Fruit fly (Drosophila melanogaster) whole organism, prepupa: ENCODE data around the gene CG14210.

ENCODE experiments used
- Blimp-1 ChIP-seq: fragments of 200-800 bp; sonication (Bioruptor generic); optimal IDR thresholded peaks from 3 replicates; lab custom pipeline; 2017; ENCODE audit warnings: missing biosample characterization, missing genetic modification characterization, mild to moderate bottlenecking, moderate library complexity, missing genetic modification reagents
- CG10631 ChIP-seq: fragments of 200-800 bp; sonication (Bioruptor generic); optimal IDR thresholded peaks from 2 replicates; lab custom pipeline; 2016; ENCODE audit warnings: missing biosample characterization, missing genetic modification characterization
- CG11902 ChIP-seq: fragments of 200-800 bp; sonication (Bioruptor generic); optimal IDR thresholded peaks from 3 replicates; lab custom pipeline; 2016; ENCODE audit warnings: missing biosample characterization, missing genetic modification characterization
- CG1621 ChIP-seq: fragments of 200-800 bp; sonication (Bioruptor generic); optimal IDR thresholded peaks from 3 replicates; lab custom pipeline; 2018; ENCODE audit warnings: missing biosample characterization, mild to moderate bottlenecking, missing genetic modification characterization
- CG3032 ChIP-seq: fragments of 200-800 bp; optimal IDR thresholded peaks from 2 replicates; lab custom pipeline; 2019; ENCODE audit warnings: missing biosample characterization, mild to moderate bottlenecking, missing genetic modification characterization, moderate library complexity
- CG31627 ChIP-seq: fragments of 200-800 bp; sonication (Bioruptor generic); optimal IDR thresholded peaks from 3 replicates; lab custom pipeline; 2016; ENCODE audit warnings: missing biosample characterization, missing genetic modification characterization
- CG32006 ChIP-seq: fragments of 200-800 bp; sonication (Bioruptor generic); optimal IDR thresholded peaks from 3 replicates; lab custom pipeline; 2017; ENCODE audit warnings: missing biosample characterization, mild to moderate bottlenecking, missing genetic modification characterization
- CG34406 ChIP-seq: fragments of 200-800 bp; sonication (Bioruptor generic); optimal IDR thresholded peaks from 3 replicates; lab custom pipeline; 2016; ENCODE audit warnings: missing biosample characterization, missing genetic modification characterization
- CG6163 ChIP-seq: fragments of 200-800 bp; sonication (Bioruptor generic); IDR thresholded peaks from 3 replicates; pipeline ENCODE4 v1.3.6; 2022; ENCODE audit warnings: missing biosample characterization, missing genetic modification characterization
- CG6276 ChIP-seq: fragments of 200-800 bp; sonication (Bioruptor generic); optimal IDR thresholded peaks from 2 replicates; lab custom pipeline; 2017; ENCODE audit warnings: missing biosample characterization, mild to moderate bottlenecking, missing genetic modification characterization
- CG6792 ChIP-seq: fragments of 200-800 bp; sonication (Bioruptor generic); optimal IDR thresholded peaks from 3 replicates; lab custom pipeline; 2016; ENCODE audit warnings: missing biosample characterization, missing genetic modification characterization
- CG6854 ChIP-seq: fragments of 200-800 bp; sonication (Bioruptor generic); optimal IDR thresholded peaks from 2 replicates; lab custom pipeline; 2017; ENCODE audit warnings: missing biosample characterization, mild to moderate bottlenecking, missing genetic modification characterization
- CG8319 ChIP-seq: fragments of 200-800 bp; sonication (Bioruptor generic); optimal IDR thresholded peaks from 3 replicates; lab custom pipeline; 2016; ENCODE audit warnings: missing biosample characterization, missing genetic modification characterization
- Eip78C ChIP-seq: fragments of 200-800 bp; sonication (Bioruptor generic); peaks from one replicate; lab custom pipeline; 2016; ENCODE audit warnings: missing biosample characterization, missing genetic modification characterization
- Eip93F ChIP-seq: fragments of 200-800 bp; sonication (Bioruptor generic); optimal IDR thresholded peaks from 2 replicates; lab custom pipeline; 2016; ENCODE audit warnings: missing biosample characterization, mild to moderate bottlenecking, missing genetic modification characterization
- Gug ChIP-seq: fragments of 200-800 bp; sonication (Bioruptor generic); IDR thresholded peaks from 2 replicates; pipeline ENCODE4 v1.3.6; 2022; ENCODE audit warnings: missing biosample characterization, missing genetic modification characterization
- Hr38 ChIP-seq: sonication (Bioruptor generic); optimal IDR thresholded peaks from 2 replicates; lab custom pipeline; 2016; ENCODE audit warnings: missing biosample characterization, missing genetic modification characterization
- Hr4 ChIP-seq: fragments of 200-800 bp; sonication (Bioruptor generic); optimal IDR thresholded peaks from 3 replicates; lab custom pipeline; 2016; ENCODE audit warnings: missing biosample characterization, missing genetic modification characterization
- Met ChIP-seq: fragments of 200-800 bp; sonication (Bioruptor generic); optimal IDR thresholded peaks from 3 replicates; lab custom pipeline; 2016; ENCODE audit warnings: missing biosample characterization, missing genetic modification characterization
- Smox ChIP-seq: fragments of 200-800 bp; sonication (Bioruptor generic); optimal IDR thresholded peaks from 3 replicates; lab custom pipeline; 2016; ENCODE audit warnings: missing biosample characterization, missing genetic modification characterization
- Sox102F ChIP-seq: fragments of 200-800 bp; sonication (Bioruptor generic); optimal IDR thresholded peaks from 2 replicates; lab custom pipeline; 2016; ENCODE audit warnings: missing biosample characterization, mild to moderate bottlenecking, missing genetic modification characterization
- acj6 ChIP-seq: fragments of 200-800 bp; sonication (Bioruptor generic); optimal IDR thresholded peaks from 3 replicates; lab custom pipeline; 2016; ENCODE audit warnings: missing biosample characterization, missing genetic modification characterization
- cyc ChIP-seq: fragments of 200-800 bp; sonication (Bioruptor generic); optimal IDR thresholded peaks from 3 replicates; lab custom pipeline; 2016; ENCODE audit warnings: missing biosample characterization, missing genetic modification characterization
- esn ChIP-seq: fragments of 200-800 bp; sonication (Bioruptor generic); optimal IDR thresholded peaks from 2 replicates; lab custom pipeline; 2016; ENCODE audit warnings: missing biosample characterization, mild to moderate bottlenecking, missing genetic modification characterization, moderate library complexity
- fd59A ChIP-seq: fragments of 200-800 bp; sonication (Bioruptor generic); optimal IDR thresholded peaks from 2 replicates; lab custom pipeline; 2017; ENCODE audit warnings: missing biosample characterization, mild to moderate bottlenecking, missing genetic modification characterization, missing genetic modification reagents
- fd85E ChIP-seq: fragments of 200-800 bp; sonication (Bioruptor generic); optimal IDR thresholded peaks from 3 replicates; lab custom pipeline; 2016; ENCODE audit warnings: missing biosample characterization, missing genetic modification characterization
- fkh ChIP-seq: fragments of 200-800 bp; sonication (Bioruptor generic); optimal IDR thresholded peaks from 3 replicates; lab custom pipeline; 2017; ENCODE audit warnings: missing biosample characterization, mild to moderate bottlenecking, missing genetic modification characterization, moderate library complexity
- lz ChIP-seq: fragments of 200-800 bp; sonication (Bioruptor generic); optimal IDR thresholded peaks from 3 replicates; lab custom pipeline; 2016; ENCODE audit warnings: missing biosample characterization, missing genetic modification characterization
- net ChIP-seq: fragments of 200-800 bp; sonication (Bioruptor generic); optimal IDR thresholded peaks from 3 replicates; lab custom pipeline; 2016; ENCODE audit warnings: missing biosample characterization, missing genetic modification characterization
- pdm3 ChIP-seq: fragments of 200-800 bp; sonication (Bioruptor generic); optimal IDR thresholded peaks from 3 replicates; lab custom pipeline; 2016; ENCODE audit warnings: missing biosample characterization, missing genetic modification characterization
- spab ChIP-seq: fragments of 200-800 bp; sonication (Bioruptor generic); optimal IDR thresholded peaks from 2 replicates; lab custom pipeline; 2017; ENCODE audit warnings: missing biosample characterization, mild to moderate bottlenecking, missing genetic modification characterization, missing genetic modification reagents
- ss ChIP-seq, 2 experiments: fragments of 200-800 bp; sonication (Bioruptor generic); optimal IDR thresholded peaks; 2 replicates in 1 of 2; 3 replicates in 1 of 2; lab custom pipeline; 2017 to 2018; ENCODE audit warnings: mild to moderate bottlenecking in 2 of 2, missing biosample characterization in 2 of 2, missing genetic modification characterization in 2 of 2, moderate library complexity in 1 of 2
- svp ChIP-seq: fragments of 200-800 bp; sonication (Bioruptor generic); peaks from one replicate; lab custom pipeline; 2016; ENCODE audit warnings: missing biosample characterization, missing genetic modification characterization
- vri ChIP-seq: fragments of 200-800 bp; sonication (Bioruptor generic); optimal IDR thresholded peaks from 3 replicates; lab custom pipeline; 2016; ENCODE audit warnings: missing biosample characterization, mild to moderate bottlenecking, missing genetic modification characterization

Gene CG14210

DNA sequence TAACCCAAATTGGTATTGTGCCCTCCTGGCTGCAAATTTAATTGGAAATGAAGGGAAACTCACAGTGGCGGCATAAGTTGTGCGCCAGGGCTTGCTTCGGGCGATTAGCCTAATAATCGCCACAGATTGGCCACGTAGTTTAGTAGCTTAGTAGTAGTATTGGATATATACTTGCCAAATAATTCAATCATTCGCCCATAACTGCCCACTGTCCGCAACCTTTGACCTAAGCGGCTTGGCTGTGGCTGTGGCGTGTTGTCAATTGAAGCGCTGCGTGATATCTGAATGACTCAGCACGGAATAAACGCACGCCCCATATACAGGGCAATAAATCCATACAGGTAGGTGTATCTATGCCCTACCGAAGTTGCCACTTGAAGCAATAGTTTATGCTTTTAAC lies 9.0 kb upstream of the CG14210 start:
- TF ChIP-seq esn (GFP tag; lab: Kevin White, UChicago) (no peak), svp (GFP tag; lab: Kevin White, UChicago) (peak; percentile 77)
- TF ChIP-seq, all 60 proteins: peak for 1

DNA sequence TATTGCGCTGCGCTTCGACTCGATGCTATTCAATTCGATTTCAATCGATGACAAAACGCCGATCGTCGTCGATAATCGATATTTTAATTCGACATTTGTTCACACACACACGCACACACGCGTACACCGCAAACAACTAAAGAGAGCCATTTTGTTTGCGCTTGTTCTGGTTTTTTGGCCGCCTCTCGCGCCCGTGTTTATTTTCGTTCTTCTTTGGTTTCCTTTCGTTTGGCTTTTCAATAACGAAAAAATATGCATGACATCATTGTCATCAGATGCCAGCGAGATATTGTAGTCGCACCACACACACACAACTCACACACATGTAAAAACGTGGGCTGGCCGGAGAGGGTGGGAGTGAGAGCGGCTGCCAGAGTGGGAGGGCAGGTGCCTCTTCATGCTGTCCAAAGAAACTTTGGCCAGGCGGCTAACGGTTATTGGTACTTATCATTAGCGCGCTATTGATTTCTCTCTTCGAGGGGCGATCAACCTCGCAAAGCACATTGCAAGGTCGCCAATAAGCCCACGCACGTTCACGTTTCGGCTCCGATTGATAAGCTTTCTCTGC lies 7.9 kb upstream of the CG14210 start:
- TF ChIP-seq Hr4 (GFP tag; lab: Kevin White, UChicago): no peak
- peak; percentile 18 for TF ChIP-seq Eip78C (GFP tag; lab: Kevin White, UChicago)
- TF ChIP-seq fkh (GFP tag; lab: Kevin White, UChicago): peak; percentile 77
- TF ChIP-seq CG11902: no peak
- no peak for TF ChIP-seq Blimp-1 (GFP tag; lab: Kevin White, UChicago)
- TF ChIP-seq vri: peak; percentile 57
- TF ChIP-seq Hr38: no peak
- no peak for TF ChIP-seq ss (GFP tag; optimal IDR thresholded peaks at IDR 0.05; lab: Kevin White, UChicago)
- TF ChIP-seq CG3032: no peak

DNA sequence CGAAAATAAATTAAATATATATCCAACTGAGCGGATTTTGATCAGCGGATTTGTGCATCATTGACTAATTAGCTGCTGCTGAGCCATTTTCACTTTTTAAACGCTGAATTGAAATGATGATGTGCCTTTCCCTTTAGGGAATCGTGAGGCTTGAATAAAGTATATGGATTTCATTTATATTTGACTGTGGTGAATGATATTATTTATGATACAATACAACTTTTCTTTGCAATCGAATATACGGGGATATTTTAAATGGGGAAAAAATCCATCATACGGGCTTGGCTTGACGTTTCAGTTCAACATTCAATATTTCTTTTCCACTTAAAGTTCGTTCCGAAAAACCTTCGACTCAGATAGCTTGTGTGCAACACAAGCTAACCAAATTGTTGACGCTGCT lies 4.8 kb upstream of the CG14210 start, which contains the start of the genes Shawn and Tyler:
Gene Shawn (plus strand): TSS at position 301 of the 400 bp plus-strand sequence.
Gene Tyler (plus strand): TSS at position 301 of the 400 bp plus-strand sequence.
- TF ChIP-seq vri (no peak), CG6276 (GFP tag; lab: Kevin White, UChicago) (no peak), lz (no peak), CG31627 (no peak), CG10631 (no peak), fd59A (GFP tag; lab: Kevin White, UChicago) (no peak), Blimp-1 (GFP tag; lab: Kevin White, UChicago) (no peak), fd85E (no peak), CG6792 (GFP tag; lab: Kevin White, UChicago) (no peak), Sox102F (no peak), pdm3 (GFP tag; lab: Kevin White, UChicago) (no peak), CG6854 (no peak), Gug (GFP tag; lab: Robert Waterston, UW) (no peak), spab (GFP tag; lab: Kevin White, UChicago) (no peak), Smox (no peak), Eip93F (no peak)

DNA sequence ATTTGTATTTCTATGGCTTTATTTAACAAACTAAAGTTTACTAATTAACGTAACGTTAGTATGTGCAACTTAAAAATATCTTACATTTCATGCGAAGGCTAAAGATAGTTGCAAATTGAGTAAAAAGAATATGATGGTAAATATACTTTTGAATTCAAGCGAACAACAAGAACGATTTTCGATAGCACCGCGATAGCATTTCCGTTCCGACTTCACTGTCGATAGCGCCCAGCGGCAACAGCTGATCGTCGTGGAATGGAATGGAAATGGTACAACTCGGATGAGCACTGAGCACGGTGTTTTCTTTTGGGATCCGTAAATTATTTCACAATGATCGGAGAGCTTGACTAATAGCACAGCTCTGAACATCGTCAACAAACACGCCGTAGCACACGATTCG lies 2.5 kb upstream of the CG14210 start:
- no peak for TF ChIP-seq net (GFP tag; lab: Kevin White, UChicago)
- peak; percentile 29 for TF ChIP-seq fkh (GFP tag; lab: Kevin White, UChicago)
- peak; percentile 64 for TF ChIP-seq CG6854
- TF ChIP-seq Met (GFP tag; lab: Kevin White, UChicago): no peak
- peak; percentile 49 for TF ChIP-seq CG34406 (GFP tag; lab: Kevin White, UChicago)
- TF ChIP-seq CG1621 (tag; lab: Kevin White, UChicago): peak; percentile 63
- no peak for TF ChIP-seq CG8319 (GFP tag; lab: Kevin White, UChicago)
- TF ChIP-seq ss (GFP tag; optimal IDR thresholded peaks at IDR 0.05; lab: Kevin White, UChicago): no peak
- peak; percentile 70 for TF ChIP-seq esn (GFP tag; lab: Kevin White, UChicago)
- peak; percentile 44 for TF ChIP-seq lz
- TF ChIP-seq CG6792 (GFP tag; lab: Kevin White, UChicago): peak; percentile 30
- TF ChIP-seq cyc (GFP tag; lab: Kevin White, UChicago): peak; percentile 1
- peak; percentile 56; the same call in 1 of the 3 replicates for TF ChIP-seq CG6163 (GFP tag; lab: Robert Waterston, UW)
- TF ChIP-seq fd59A (GFP tag; lab: Kevin White, UChicago): no peak
- TF ChIP-seq acj6: no peak
- TF ChIP-seq CG32006 (GFP tag; lab: Kevin White, UChicago): no peak
